Fruit fly (Drosophila melanogaster) Kc167 (cell line): ENCODE measurements around the gene drm.

Experiments
- insv ChIP-seq: fragments of >200 bp; optimal IDR thresholded peaks from 3 replicates; lab custom pipeline; 2018; ENCODE audit warnings: missing external identifiers
- psq ChIP-seq: fragments of >200 bp; optimal IDR thresholded peaks from 2 replicates; lab custom pipeline; 2017; ENCODE audit warnings: missing external identifiers

DNA sequence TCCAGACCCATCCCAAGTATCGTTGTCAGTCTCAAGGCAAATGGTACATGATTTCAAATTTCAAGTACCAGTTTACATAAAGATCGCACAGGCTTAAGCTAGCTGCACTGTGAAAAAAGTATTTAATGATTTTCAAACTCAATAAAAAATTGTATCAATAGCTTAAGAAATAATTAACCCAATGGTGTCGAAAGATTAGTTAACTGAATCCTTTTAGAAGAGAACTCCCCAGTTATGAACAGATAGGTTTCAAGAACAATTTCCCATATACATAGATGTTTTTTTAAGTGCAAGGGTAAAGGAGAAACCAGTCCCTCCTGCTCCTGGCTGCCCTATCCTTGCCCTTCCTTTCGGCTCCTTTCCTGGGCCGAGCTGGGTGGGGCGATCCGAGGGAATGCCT lies 43.6 kb downstream of the drm start:
- no peak for TF ChIP-seq psq (lab: Kevin White, UChicago)
- TF ChIP-seq insv, result no peak
